Worm (Caenorhabditis elegans): ENCODE results near the gene lgc-46.

ce11 chrIII:1149472-1149871 is 13.6 kb upstream of the lgc-46 start:
- no peak for TF ChIP-seq skn-1 (tag; optimal IDR thresholded peaks at IDR 0.05)
- TF ChIP-seq ceh-16 (tag; optimal IDR thresholded peaks at IDR 0.05) = no peak
- TF ChIP-seq egl-27 (tag; optimal IDR thresholded peaks at IDR 0.05) = no peak
- no peak for TF ChIP-seq dmd-4 (tag; optimal IDR thresholded peaks at IDR 0.05)
- TF ChIP-seq lin-39 (tag; optimal IDR thresholded peaks at IDR 0.05) = no peak
- TF ChIP-seq nhr-237 (tag; optimal IDR thresholded peaks at IDR 0.05) = no peak
- TF ChIP-seq snpc-4 (tag; optimal IDR thresholded peaks at IDR 0.05) = no peak
- no peak for TF ChIP-seq peb-1 (tag; optimal IDR thresholded peaks at IDR 0.05)
- TF ChIP-seq F13H6.1 (tag; optimal IDR thresholded peaks at IDR 0.05) = no peak
